Worm (Caenorhabditis elegans): ENCODE measurements around the gene dnc-2.

Gene dnc-2

DNA sequence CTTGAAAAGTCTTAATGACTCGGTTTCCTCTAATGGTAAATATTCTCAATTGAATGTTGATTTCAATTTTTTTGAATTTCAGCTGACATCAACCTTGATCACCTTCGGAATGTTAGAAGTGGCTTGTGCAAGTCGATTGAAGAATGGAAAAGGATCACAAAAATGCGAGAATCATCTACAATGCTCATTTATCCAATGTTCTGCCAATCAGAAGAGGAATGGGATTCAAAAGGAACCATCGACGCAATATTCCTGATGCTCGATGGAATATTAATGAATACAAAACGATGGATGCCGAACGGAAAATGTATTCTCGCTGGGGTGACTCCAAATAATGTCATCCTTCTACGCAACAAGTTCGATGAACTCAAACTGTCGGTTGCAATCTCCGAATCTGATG is 36.0 kb upstream of the dnc-2 start:
- TF ChIP-seq ttx-3 (tag; optimal IDR thresholded peaks at IDR 0.05) (no peak), nhr-11 (tag; optimal IDR thresholded peaks at IDR 0.05) (no peak), pag-3 (tag; optimal IDR thresholded peaks at IDR 0.05; ENCODE audit: borderline replicate concordance) (no peak), tbx-2 (tag; optimal IDR thresholded peaks at IDR 0.05) (no peak)

DNA sequence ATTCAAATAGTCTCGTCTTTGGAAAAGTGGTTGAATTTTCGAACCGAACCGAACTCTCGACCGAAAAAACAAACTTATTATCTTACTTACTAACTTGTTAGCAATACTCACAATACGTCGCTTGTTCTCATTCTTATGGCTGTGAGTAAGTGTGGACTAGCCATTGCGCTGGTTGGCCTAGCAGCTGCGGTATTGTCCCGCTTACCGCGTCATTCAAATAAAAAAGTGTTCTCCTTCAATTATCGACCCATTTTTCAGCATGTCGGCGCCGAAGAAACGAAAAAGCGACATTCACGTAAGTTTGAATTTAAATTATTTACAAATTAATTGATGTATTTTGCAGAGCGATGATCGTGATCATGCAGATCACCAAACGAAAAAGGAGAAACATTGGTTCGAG is 33.5 kb upstream of the dnc-2 start:
- no peak for TF ChIP-seq tbx-2 (tag; optimal IDR thresholded peaks at IDR 0.05)
- TF ChIP-seq lin-11 (tag; optimal IDR thresholded peaks at IDR 0.05) = no peak
- peak; percentile 79 for TF ChIP-seq ets-4 (tag; optimal IDR thresholded peaks at IDR 0.05)
- peak; percentile 14 for TF ChIP-seq ceh-31 (tag; optimal IDR thresholded peaks at IDR 0.05)
- TF ChIP-seq hlh-6 (tag; optimal IDR thresholded peaks at IDR 0.05) = no peak
- no peak for TF ChIP-seq nhr-232 (tag; optimal IDR thresholded peaks at IDR 0.05)

DNA sequence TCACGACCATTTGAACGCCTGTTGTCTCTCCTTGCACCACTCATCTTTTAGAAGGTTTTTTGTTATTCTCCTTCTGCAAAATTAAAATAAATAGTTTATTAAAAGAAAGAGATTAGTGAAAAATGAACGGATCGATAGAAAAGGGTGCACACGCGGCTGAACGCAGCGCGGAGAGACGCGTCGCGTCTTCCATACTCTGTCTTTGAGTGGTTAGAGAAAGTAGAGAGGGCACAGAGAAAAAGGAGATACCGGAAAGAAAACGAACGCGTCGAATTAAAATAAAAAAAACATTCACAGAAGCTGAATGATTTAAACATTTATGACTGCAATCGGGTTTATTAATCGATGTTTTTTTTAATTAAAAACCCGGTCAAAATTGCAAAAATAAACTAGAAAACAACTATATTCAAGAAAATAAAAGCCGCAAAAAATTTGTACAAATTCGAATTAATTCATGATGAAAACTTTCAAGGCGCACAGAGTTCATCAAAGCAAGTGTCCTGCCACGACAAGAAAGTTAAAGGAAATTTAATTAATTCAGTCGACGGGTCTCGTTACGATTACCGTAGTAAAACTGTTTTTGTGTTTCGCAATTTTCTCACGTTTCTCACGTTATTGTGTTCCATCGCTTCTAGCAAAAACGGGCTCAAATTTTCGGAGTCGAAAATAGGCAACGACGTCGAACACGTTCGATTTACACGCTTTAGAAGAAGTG is 32.8 kb upstream of the dnc-2 start, which contains the start of the genes nono-1 and nop-1:
Gene nono-1 (minus strand): TSS at position 75 of the 715 bp plus-strand sequence.
Gene nop-1 (plus strand): TSS at position 551 of the 715 bp plus-strand sequence.
- TF ChIP-seq ceh-6 (GFP tag; optimal IDR thresholded peaks at IDR 0.05) = no peak
- TF ChIP-seq ttx-3 (tag; optimal IDR thresholded peaks at IDR 0.05) = no peak
- TF ChIP-seq ceh-24 (tag; optimal IDR thresholded peaks at IDR 0.05) = no peak
- no peak for TF ChIP-seq ztf-16 (tag; optimal IDR thresholded peaks at IDR 0.05)
- peak; percentile 40 for TF ChIP-seq ceh-31 (tag; optimal IDR thresholded peaks at IDR 0.05)
- no peak for TF ChIP-seq K02D7.2 (tag; optimal IDR thresholded peaks at IDR 0.05)
- TF ChIP-seq rnt-1 (tag; optimal IDR thresholded peaks at IDR 0.05) = no peak
- no peak for TF ChIP-seq pag-3 (tag; optimal IDR thresholded peaks at IDR 0.05; ENCODE audit: borderline replicate concordance)
- TF ChIP-seq sox-4 (tag; optimal IDR thresholded peaks at IDR 0.05) = no peak
- TF ChIP-seq gmeb-2 (tag; optimal IDR thresholded peaks at IDR 0.05) = no peak
- TF ChIP-seq tbx-7 (tag; optimal IDR thresholded peaks at IDR 0.05) = no peak
- no peak for TF ChIP-seq npax-4 (tag; optimal IDR thresholded peaks at IDR 0.05)
- TF ChIP-seq ceh-48 (tag; optimal IDR thresholded peaks at IDR 0.05) = peak; percentile 49
- no peak for TF ChIP-seq unc-86 (tag; optimal IDR thresholded peaks at IDR 0.05)
- TF ChIP-seq ets-4 (tag; optimal IDR thresholded peaks at IDR 0.05) = peak; percentile 59
- TF ChIP-seq K09A11.1 (tag; optimal IDR thresholded peaks at IDR 0.05; ENCODE audit: insufficient read depth) = no peak
- TF ChIP-seq nfya-1 (tag; optimal IDR thresholded peaks at IDR 0.05) = peak; percentile 65
- no peak for TF ChIP-seq pax-1 (tag; optimal IDR thresholded peaks at IDR 0.05)
- TF ChIP-seq pat-9 (tag; optimal IDR thresholded peaks at IDR 0.05) = no peak
- no peak for TF ChIP-seq ahr-1 (tag; optimal IDR thresholded peaks at IDR 0.05)
- TF ChIP-seq hlh-15 (tag; optimal IDR thresholded peaks at IDR 0.05) = no peak
- TF ChIP-seq ceh-34 (tag; optimal IDR thresholded peaks at IDR 0.05) = peak; percentile 12
- no peak for TF ChIP-seq fkh-6 (tag; optimal IDR thresholded peaks at IDR 0.05)
- no peak for TF ChIP-seq ama-1 (optimal IDR thresholded peaks at IDR 0.05)
- no peak for TF ChIP-seq T23F11.4 (GFP tag; optimal IDR thresholded peaks at IDR 0.05)
- TF ChIP-seq pros-1 (tag; optimal IDR thresholded peaks at IDR 0.05) = no peak
- TF ChIP-seq pqm-1 (tag; optimal IDR thresholded peaks at IDR 0.05) = no peak
- no peak for TF ChIP-seq elt-2 (tag; optimal IDR thresholded peaks at IDR 0.05)
- TF ChIP-seq hlh-30 (tag; optimal IDR thresholded peaks at IDR 0.05; ENCODE audit: insufficient read depth) = no peak
- TF ChIP-seq ceh-22 (tag; optimal IDR thresholded peaks at IDR 0.05) = no peak
- TF ChIP-seq hlh-8 (tag; optimal IDR thresholded peaks at IDR 0.05) = no peak

DNA sequence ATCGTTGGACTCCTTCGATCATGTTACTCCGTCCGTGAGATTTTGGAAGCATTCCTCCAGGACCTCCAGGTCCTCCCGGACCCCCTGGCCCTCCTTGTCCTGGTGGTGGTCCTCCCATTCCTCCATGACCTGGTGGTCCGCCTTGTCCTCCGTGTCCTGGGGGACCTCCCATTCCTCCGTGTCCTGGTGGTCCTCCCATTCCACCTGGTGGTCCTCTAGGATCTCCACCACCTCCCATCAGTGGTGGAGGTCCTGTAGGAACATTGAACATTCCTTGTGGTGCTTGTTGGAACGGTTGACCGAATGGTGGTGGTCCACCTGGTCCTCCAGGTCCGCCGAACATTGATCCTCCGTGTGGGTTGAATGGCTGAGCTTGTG is 28.3 kb upstream of the dnc-2 start:
- TF ChIP-seq nhr-11 (tag; optimal IDR thresholded peaks at IDR 0.05) (no peak), elt-4 (tag; optimal IDR thresholded peaks at IDR 0.05) (no peak), pqm-1 (tag; optimal IDR thresholded peaks at IDR 0.05) (no peak), ceh-45 (GFP tag; IDR thresholded peaks at IDR 0.05) (no peak), hlh-6 (tag; optimal IDR thresholded peaks at IDR 0.05) (peak; percentile 25), ceh-22 (tag; optimal IDR thresholded peaks at IDR 0.05) (no peak), ceh-34 (tag; optimal IDR thresholded peaks at IDR 0.05) (no peak), syd-9 (tag; optimal IDR thresholded peaks at IDR 0.05) (no peak), npax-4 (tag; optimal IDR thresholded peaks at IDR 0.05) (no peak), tbx-2 (tag; optimal IDR thresholded peaks at IDR 0.05) (peak; percentile 13)
